Worm (Caenorhabditis elegans) whole organism, L2 larva: ENCODE results near the gene T11F9.1.

Experiments
- ZK546.5 ChIP-seq: sonication (generic microtip); optimal IDR thresholded peaks from 2 replicates; lab custom pipeline; 2017; ENCODE audit warnings: missing biosample characterization, missing genetic modification characterization
- ama-1 ChIP-seq: fragments of 150-350 bp; optimal IDR thresholded peaks from 2 replicates; lab custom pipeline; 2018; ENCODE audit warnings: inconsistent platforms
- lsy-2 ChIP-seq, 2 experiments: fragments of 150-350 bp in 1 of 2; sonication (generic microtip) in 1 of 2; optimal IDR thresholded peaks; 2 replicates each; lab custom pipeline; 2014 to 2017; ENCODE audit warnings: missing biosample characterization in 2 of 2, missing genetic modification characterization in 2 of 2
- mdl-1 ChIP-seq, 2 experiments: fragments of 150-350 bp in 1 of 2; sonication (generic microtip) in 1 of 2; optimal IDR thresholded peaks; 2 replicates each; lab custom pipeline; 2017; ENCODE audit warnings: missing biosample characterization in 2 of 2, missing genetic modification characterization in 2 of 2
- nhr-10 ChIP-seq: sonication (generic microtip); optimal IDR thresholded peaks from 2 replicates; lab custom pipeline; 2017; ENCODE audit warnings: missing biosample characterization, missing genetic modification characterization
- nhr-237 ChIP-seq: fragments of 150-350 bp; optimal IDR thresholded peaks from 2 replicates; lab custom pipeline; 2014; ENCODE audit warnings: missing biosample characterization, missing genetic modification characterization
- nhr-77 ChIP-seq: fragments of 150-350 bp; optimal IDR thresholded peaks from 2 replicates; lab custom pipeline; 2014; ENCODE audit warnings: missing biosample characterization, missing genetic modification characterization
- snpc-4 ChIP-seq: fragments of 150-350 bp; optimal IDR thresholded peaks from 2 replicates; lab custom pipeline; 2014; ENCODE audit warnings: missing biosample characterization, missing genetic modification characterization
- unc-62 ChIP-seq: fragments of 150-350 bp; optimal IDR thresholded peaks from 2 replicates; lab custom pipeline; 2014; ENCODE audit warnings: missing biosample characterization, missing genetic modification reagents, missing genetic modification characterization
- ztf-11 ChIP-seq: sonication (generic microtip); optimal IDR thresholded peaks from 2 replicates; lab custom pipeline; 2017; ENCODE audit warnings: missing biosample characterization, missing genetic modification characterization

DNA sequence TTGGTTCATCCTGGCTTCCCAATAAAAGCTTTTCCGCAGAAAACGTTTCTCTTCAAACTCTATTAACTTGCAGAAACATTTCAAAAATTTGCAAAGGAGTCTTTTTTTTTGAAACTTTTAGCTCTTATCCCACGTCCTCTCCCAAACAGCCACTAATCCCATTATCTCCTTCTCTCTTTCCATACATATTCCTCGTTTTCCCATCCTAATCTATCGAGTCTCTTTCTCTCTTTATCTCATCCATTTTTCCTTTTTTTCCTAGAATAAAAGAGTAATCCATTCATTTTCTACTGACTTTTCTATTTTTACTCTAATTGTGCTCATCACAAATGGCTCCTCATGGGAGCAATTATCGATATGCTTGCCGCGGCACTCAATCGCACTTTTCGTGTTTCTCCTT is 30.6 kb upstream of the T11F9.1 start:
- TF ChIP-seq nhr-10 (tag; lab: Kevin White, UChicago) (no peak), ztf-11 (tag; lab: Kevin White, UChicago) (no peak), mdl-1 (tag; optimal IDR thresholded peaks at IDR 0.05; lab: Kevin White, UChicago) (no peak), nhr-237 (tag; lab: Kevin White, UChicago) (no peak), snpc-4 (tag; lab: Kevin White, UChicago) (no peak), ZK546.5 (tag; lab: Kevin White, UChicago) (no peak), unc-62 (GFP tag; lab: Kevin White, UChicago) (no peak), ama-1 (lab: Kevin White, UChicago) (no peak), lsy-2 (tag; optimal IDR thresholded peaks at IDR 0.05; lab: Kevin White, UChicago) (no peak), nhr-77 (tag; lab: Kevin White, UChicago) (no peak)
